Fruit fly (Drosophila melanogaster) whole organism, embryonic: ENCODE data around the gene CG16749.

Experiments used
- Ada2b ChIP-seq: fragments of 200-800 bp; sonication (Bioruptor generic); IDR thresholded peaks from 2 replicates; pipeline ENCODE4 v1.3.6; 2022; ENCODE audit warnings: missing biosample characterization, missing genetic modification characterization
- CG10209 ChIP-seq: fragments of 200-800 bp; sonication (Bioruptor generic); optimal IDR thresholded peaks from 3 replicates; lab custom pipeline; 2017; ENCODE audit warnings: missing biosample characterization, mild to moderate bottlenecking, missing genetic modification characterization, missing genetic modification reagents
- CG14014 ChIP-seq: fragments of 200-800 bp; sonication (Bioruptor generic); IDR thresholded peaks from 2 replicates; pipeline ENCODE4 v1.3.6; 2022; ENCODE audit warnings: missing biosample characterization, missing genetic modification characterization
- CG15011 ChIP-seq: fragments of 200-800 bp; sonication (Bioruptor generic); optimal IDR thresholded peaks from 3 replicates; lab custom pipeline; 2018; ENCODE audit warnings: missing biosample characterization, mild to moderate bottlenecking, missing genetic modification characterization
- CG15073 ChIP-seq: fragments of 200-800 bp; sonication (Bioruptor generic); optimal IDR thresholded peaks from 2 replicates; lab custom pipeline; 2016; ENCODE audit warnings: missing biosample characterization, missing genetic modification characterization
- CG15514 ChIP-seq: fragments of 200-800 bp; sonication (Bioruptor generic); optimal IDR thresholded peaks from 3 replicates; lab custom pipeline; 2017; ENCODE audit warnings: missing biosample characterization, missing genetic modification characterization, mild to moderate bottlenecking, moderate library complexity, missing genetic modification reagents
- CG1647 ChIP-seq: fragments of 200-800 bp; sonication (Bioruptor generic); optimal IDR thresholded peaks from 3 replicates; lab custom pipeline; 2016; ENCODE audit warnings: missing biosample characterization, missing genetic modification characterization
- CG17385 ChIP-seq: fragments of 200-800 bp; sonication (Bioruptor generic); optimal IDR thresholded peaks from 3 replicates; lab custom pipeline; 2018; ENCODE audit warnings: missing biosample characterization, mild to moderate bottlenecking, missing genetic modification characterization
- CG17612 ChIP-seq: fragments of 200-800 bp; sonication (Bioruptor generic); IDR thresholded peaks from 2 replicates; pipeline ENCODE4 v1.3.6; 2022; ENCODE audit warnings: missing biosample characterization, missing genetic modification characterization
- CG18764 ChIP-seq: fragments of 200-800 bp; sonication (Bioruptor generic); optimal IDR thresholded peaks from 3 replicates; lab custom pipeline; 2016; ENCODE audit warnings: missing biosample characterization, missing genetic modification characterization
- CG2678 ChIP-seq: fragments of 200-800 bp; sonication (Bioruptor generic); optimal IDR thresholded peaks from 3 replicates; lab custom pipeline; 2019; ENCODE audit warnings: missing biosample characterization, mild to moderate bottlenecking, missing genetic modification characterization, moderate library complexity
- CG2712 ChIP-seq: fragments of 200-800 bp; optimal IDR thresholded peaks from 3 replicates; lab custom pipeline; 2019; ENCODE audit warnings: missing biosample characterization, mild to moderate bottlenecking, missing genetic modification characterization, moderate library complexity
- CG30403 ChIP-seq: fragments of 200-800 bp; sonication (Bioruptor generic); optimal IDR thresholded peaks from 3 replicates; lab custom pipeline; 2016; ENCODE audit warnings: missing biosample characterization, missing genetic modification characterization
- CG31441 ChIP-seq: fragments of 200-800 bp; sonication (Bioruptor generic); IDR thresholded peaks from 2 replicates; pipeline ENCODE4 v1.3.6; 2022; ENCODE audit warnings: missing biosample characterization, missing genetic modification characterization
- CG6683 ChIP-seq: fragments of 200-800 bp; sonication (Bioruptor generic); optimal IDR thresholded peaks from 2 replicates; lab custom pipeline; 2017; ENCODE audit warnings: missing biosample characterization, mild to moderate bottlenecking, missing genetic modification characterization, missing genetic modification reagents
- CG7556 ChIP-seq: fragments of 200-800 bp; sonication (Bioruptor generic); optimal IDR thresholded peaks from 2 replicates; lab custom pipeline; 2017; ENCODE audit warnings: missing biosample characterization, mild to moderate bottlenecking, missing genetic modification characterization
- CG8388 ChIP-seq: fragments of 200-800 bp; sonication (Bioruptor generic); optimal IDR thresholded peaks from 2 replicates; lab custom pipeline; 2019; ENCODE audit warnings: missing biosample characterization, mild to moderate bottlenecking, missing genetic modification characterization, moderate library complexity
- CG9727 ChIP-seq: fragments of 200-800 bp; sonication (Bioruptor generic); optimal IDR thresholded peaks from 3 replicates; lab custom pipeline; 2017; ENCODE audit warnings: missing biosample characterization, mild to moderate bottlenecking, missing genetic modification characterization
- CG9797 ChIP-seq: fragments of 200-800 bp; sonication (Bioruptor generic); optimal IDR thresholded peaks from 3 replicates; lab custom pipeline; 2018; ENCODE audit warnings: missing biosample characterization, mild to moderate bottlenecking, missing genetic modification characterization
- CG9932 ChIP-seq: fragments of 200-800 bp; sonication (Bioruptor generic); IDR thresholded peaks from 2 replicates; pipeline ENCODE4 v1.3.6; 2022; ENCODE audit warnings: missing biosample characterization, missing genetic modification characterization
- CTCF ChIP-seq: fragments of 200-800 bp; sonication (Bioruptor generic); optimal IDR thresholded peaks from 2 replicates; lab custom pipeline; 2017; ENCODE audit warnings: missing biosample characterization, mild to moderate bottlenecking, missing genetic modification characterization, moderate library complexity
- CoRest ChIP-seq: fragments of 200-800 bp; sonication (Bioruptor generic); optimal IDR thresholded peaks from 3 replicates; lab custom pipeline; 2018; ENCODE audit warnings: missing biosample characterization, mild to moderate bottlenecking, missing genetic modification characterization, moderate library complexity
- D19A ChIP-seq: fragments of 200-800 bp; optimal IDR thresholded peaks from 3 replicates; lab custom pipeline; 2019; ENCODE audit warnings: missing biosample characterization, mild to moderate bottlenecking, missing genetic modification characterization, moderate library complexity
- Fer2 ChIP-seq: fragments of 200-800 bp; sonication (Bioruptor generic); optimal IDR thresholded peaks from 2 replicates; lab custom pipeline; 2018; ENCODE audit warnings: missing biosample characterization, mild to moderate bottlenecking, missing genetic modification characterization, moderate library complexity
- HLH4C ChIP-seq: fragments of 200-800 bp; sonication (Bioruptor generic); IDR thresholded peaks from 3 replicates; pipeline ENCODE4 v1.3.6; 2022; ENCODE audit warnings: missing biosample characterization, missing genetic modification characterization; ENCODE audit not compliant: partially characterized antibody
- MESR4 ChIP-seq: fragments of 200-800 bp; sonication (Bioruptor generic); optimal IDR thresholded peaks from 2 replicates; lab custom pipeline; 2018; ENCODE audit warnings: missing biosample characterization, mild to moderate bottlenecking, missing genetic modification characterization, moderate library complexity
- Meics ChIP-seq: fragments of 200-800 bp; sonication (Bioruptor generic); optimal IDR thresholded peaks from 2 replicates; lab custom pipeline; 2017; ENCODE audit warnings: missing biosample characterization, mild to moderate bottlenecking, missing genetic modification characterization
- Oli ChIP-seq: fragments of 200-800 bp; sonication (Bioruptor generic); optimal IDR thresholded peaks from 2 replicates; lab custom pipeline; 2018; ENCODE audit warnings: missing biosample characterization, mild to moderate bottlenecking, missing genetic modification characterization, moderate library complexity
- Pdp1 ChIP-seq, 2 experiments: fragments of 200-800 bp; sonication (Bioruptor generic); optimal IDR thresholded peaks; 3 replicates each; lab custom pipeline; 2016; ENCODE audit warnings: missing biosample characterization in 2 of 2, missing genetic modification characterization in 2 of 2, mild to moderate bottlenecking in 1 of 2, moderate library complexity in 1 of 2
- Sox100B ChIP-seq: fragments of 200-800 bp; sonication (Bioruptor generic); optimal IDR thresholded peaks from 3 replicates; lab custom pipeline; 2018; ENCODE audit warnings: missing biosample characterization, mild to moderate bottlenecking, missing genetic modification characterization
- Stat92E ChIP-seq, 3 experiments: fragments of >200 bp in 2 of 3; fragments of 200-800 bp in 1 of 3; sonication (Bioruptor generic) in 1 of 3; optimal IDR thresholded peaks; 2 replicates each; lab custom pipeline; 2017 to 2019; ENCODE audit warnings: missing biosample characterization in 3 of 3, missing genetic modification characterization in 3 of 3, mild to moderate bottlenecking in 1 of 3, moderate library complexity in 1 of 3
- bigmax ChIP-seq: fragments of 200-800 bp; sonication (Bioruptor generic); optimal IDR thresholded peaks from 2 replicates; lab custom pipeline; 2018; ENCODE audit warnings: missing biosample characterization, mild to moderate bottlenecking, missing genetic modification characterization
- bsh ChIP-seq, 2 experiments: fragments of 200-800 bp; sonication (Bioruptor generic); optimal IDR thresholded peaks; 2 replicates each; lab custom pipeline; 2017 to 2018; ENCODE audit warnings: mild to moderate bottlenecking in 2 of 2, missing biosample characterization in 2 of 2, missing genetic modification characterization in 2 of 2, moderate library complexity in 1 of 2
- chinmo ChIP-seq: fragments of 200-800 bp; sonication (Bioruptor generic); IDR thresholded peaks from 4 replicates; pipeline ENCODE4 v1.3.6; 2022; ENCODE audit warnings: missing biosample characterization, missing genetic modification characterization; ENCODE audit not compliant: partially characterized antibody
- ewg ChIP-seq: fragments of 200-800 bp; sonication (Bioruptor generic); optimal IDR thresholded peaks from 3 replicates; lab custom pipeline; 2017; ENCODE audit warnings: mild to moderate bottlenecking, missing biosample characterization, missing genetic modification reagents, missing genetic modification characterization
- fd96Cb ChIP-seq: fragments of 200-800 bp; sonication (Bioruptor generic); optimal IDR thresholded peaks from 2 replicates; lab custom pipeline; 2018; ENCODE audit warnings: missing biosample characterization, mild to moderate bottlenecking, missing genetic modification characterization, moderate library complexity
- grau ChIP-seq: fragments of 200-800 bp; optimal IDR thresholded peaks from 3 replicates; lab custom pipeline; 2019; ENCODE audit warnings: missing biosample characterization, mild to moderate bottlenecking, missing genetic modification characterization, moderate library complexity
- ham ChIP-seq: fragments of 200-800 bp; sonication (Bioruptor generic); IDR thresholded peaks from 2 replicates; pipeline ENCODE4 v1.3.6; 2022; ENCODE audit warnings: missing biosample characterization, missing genetic modification characterization
- lilli ChIP-seq: fragments of 200-800 bp; sonication (Bioruptor generic); optimal IDR thresholded peaks from 3 replicates; lab custom pipeline; 2016; ENCODE audit warnings: missing biosample characterization, missing genetic modification characterization
- mld ChIP-seq: fragments of 200-800 bp; sonication (Bioruptor generic); IDR thresholded peaks from 3 replicates; pipeline ENCODE4 v1.3.6; 2022; ENCODE audit warnings: missing biosample characterization, missing genetic modification characterization; ENCODE audit not compliant: partially characterized antibody
- nmo ChIP-seq: fragments of 200-800 bp; sonication (Bioruptor generic); optimal IDR thresholded peaks from 2 replicates; lab custom pipeline; 2018; ENCODE audit warnings: missing biosample characterization, mild to moderate bottlenecking, missing genetic modification characterization, moderate library complexity
- sc ChIP-seq, 3 experiments: fragments of >200 bp in 2 of 3; fragments of 200-800 bp in 1 of 3; sonication (Bioruptor generic) in 1 of 3; optimal IDR thresholded peaks; 2 replicates in 2 of 3; 3 replicates in 1 of 3; lab custom pipeline; 2017; ENCODE audit warnings: mild to moderate bottlenecking in 1 of 3, missing biosample characterization in 1 of 3, missing genetic modification characterization in 1 of 3, missing genetic modification reagents in 1 of 3
- tap ChIP-seq: fragments of 200-800 bp; optimal IDR thresholded peaks from 3 replicates; lab custom pipeline; 2019; ENCODE audit warnings: missing biosample characterization, mild to moderate bottlenecking, missing genetic modification characterization, moderate library complexity
- usp ChIP-seq: fragments of >200 bp; optimal IDR thresholded peaks from 2 replicates; lab custom pipeline; 2017; ENCODE audit warnings: missing biosample characterization, missing genetic modification characterization
- vfl ChIP-seq: fragments of 200-800 bp; sonication (Bioruptor generic); optimal IDR thresholded peaks from 2 replicates; lab custom pipeline; 2016; ENCODE audit warnings: missing biosample characterization, missing genetic modification characterization

Gene CG16749

dm6 chr3R:9378644-9379411 is 47.1 kb upstream of the CG16749 start (continued):
- TF ChIP-seq grau, result peak; percentile 59
- no peak for TF ChIP-seq HLH4C (GFP tag; lab: Robert Waterston, UW)
- TF ChIP-seq CoRest (tag; lab: Kevin White, UChicago), result peak; percentile 62
- TF ChIP-seq CG15514 (GFP tag; lab: Kevin White, UChicago), result no peak
- no peak for TF ChIP-seq Fer2 (tag; lab: Kevin White, UChicago)
- no peak for TF ChIP-seq bigmax (GFP tag; lab: Kevin White, UChicago)
- no peak for TF ChIP-seq CG9932
- TF ChIP-seq usp (GFP tag; lab: Kevin White, UChicago), result no peak
- TF ChIP-seq CG17612 (GFP tag; lab: Robert Waterston, UW), result no peak
- peak; percentile 51 for TF ChIP-seq CG30403 (GFP tag; lab: Kevin White, UChicago)
- no peak for TF ChIP-seq chinmo (GFP tag; lab: Robert Waterston, UW)
- TF ChIP-seq Oli (tag; lab: Kevin White, UChicago), result peak; percentile 62
- TF ChIP-seq MESR4, result no peak
- TF ChIP-seq CG10209 (GFP tag; lab: Kevin White, UChicago), result peak; percentile 58
- peak in 1 of 3 experiments; percentile 99 for TF ChIP-seq Stat92E (GFP tag; optimal IDR thresholded peaks at IDR 0.05; lab: Kevin White, UChicago)
- TF ChIP-seq vfl (GFP tag; lab: Kevin White, UChicago), result no peak
- TF ChIP-seq bsh (GFP tag; optimal IDR thresholded peaks at IDR 0.05; lab: Kevin White, UChicago), result peak; percentile 65 to 74
- TF ChIP-seq CG2678 (tag; lab: Kevin White, UChicago), result peak; percentile 66
- peak; percentile 1 to 37 for TF ChIP-seq Pdp1 (GFP tag; optimal IDR thresholded peaks at IDR 0.05; lab: Kevin White, UChicago)
- peak; percentile 79 for TF ChIP-seq nmo (GFP tag; lab: Kevin White, UChicago)
- peak; percentile 40 for TF ChIP-seq lilli (GFP tag; lab: Kevin White, UChicago)
- TF ChIP-seq CG8388 (GFP tag; lab: Kevin White, UChicago), result peak; percentile 61
- TF ChIP-seq CG15073, result no peak
- TF ChIP-seq CG15011 (GFP tag; lab: Kevin White, UChicago), result no peak
- TF ChIP-seq ewg (GFP tag; lab: Kevin White, UChicago), result peak; percentile 40
- TF ChIP-seq CG1647 (GFP tag; lab: Kevin White, UChicago), result no peak
- TF ChIP-seq D19A (tag; lab: Kevin White, UChicago), result peak; percentile 81
- peak; percentile 8 for TF ChIP-seq tap (tag; lab: Kevin White, UChicago)
- no peak for TF ChIP-seq CTCF
- peak; percentile 78 for TF ChIP-seq CG7556 (GFP tag; lab: Kevin White, UChicago)
- peak; percentile 91 for TF ChIP-seq CG9727 (GFP tag; lab: Kevin White, UChicago)
- TF ChIP-seq Meics, result no peak
- peak; percentile 92 for TF ChIP-seq CG2712 (tag; lab: Kevin White, UChicago)
- TF ChIP-seq fd96Cb (tag; lab: Kevin White, UChicago), result peak; percentile 70
- TF ChIP-seq CG9797 (GFP tag; lab: Kevin White, UChicago), result no peak
- peak; percentile 25 for TF ChIP-seq CG18764 (GFP tag; lab: Kevin White, UChicago)
- TF ChIP-seq Sox100B (GFP tag; lab: Kevin White, UChicago), result peak; percentile 70
- TF ChIP-seq sc (optimal IDR thresholded peaks at IDR 0.05; lab: Kevin White, UChicago), result no peak
- peak; percentile 33 for TF ChIP-seq sc (GFP tag; optimal IDR thresholded peaks at IDR 0.05; lab: Kevin White, UChicago)
- peak; percentile 71 for TF ChIP-seq CG31441
- no peak for TF ChIP-seq ham (GFP tag; lab: Robert Waterston, UW)
- TF ChIP-seq mld (GFP tag; lab: Robert Waterston, UW), result no peak
- peak; percentile 28 for TF ChIP-seq CG17385 (GFP tag; lab: Kevin White, UChicago)
- no peak for TF ChIP-seq CG6683 (GFP tag; lab: Kevin White, UChicago)
- no peak for TF ChIP-seq CG14014 (GFP tag; lab: Robert Waterston, UW)
- TF ChIP-seq Ada2b (GFP tag; lab: Robert Waterston, UW), result no peak
